Worm (Caenorhabditis elegans): Measurements from ENCODE around the gene Y38H6C.23.
"Not testable (repeated sequence)": the region's sequence is repeated elsewhere in the genome, so short reads cannot be mapped to it uniquely, and the experiment has no call there.

Gene Y38H6C.23

ce11 chrV:20574872-20575271 is 18.7 kb upstream of the Y38H6C.23 start:
- TF ChIP-seq lir-1 (GFP tag; conservative IDR thresholded peaks at IDR 0.05) (no peak), nhr-120 (GFP tag; IDR thresholded peaks at IDR 0.05) (no peak), F57A8.1 (GFP tag; optimal IDR thresholded peaks at IDR 0.05) (no peak), lsl-1 (GFP tag; optimal IDR thresholded peaks at IDR 0.05) (no peak), madf-3 (GFP tag; IDR thresholded peaks at IDR 0.05) (no peak), nfya-2 (GFP tag; IDR thresholded peaks at IDR 0.05) (no peak), somi-1 (GFP tag; optimal IDR thresholded peaks at IDR 0.05) (no peak), F52B5.7 (tag; optimal IDR thresholded peaks at IDR 0.05) (no peak), F33H1.4 (GFP tag; IDR thresholded peaks at IDR 0.05) (no peak), ztf-3 (GFP tag; optimal IDR thresholded peaks at IDR 0.05) (no peak), egrh-3 (GFP tag; IDR thresholded peaks at IDR 0.05) (no peak), tbx-9 (tag; optimal IDR thresholded peaks at IDR 0.05; ENCODE audit: borderline replicate concordance) (no peak), ekl-4 (GFP tag; IDR thresholded peaks at IDR 0.05) (no peak), egl-44 (GFP tag; IDR thresholded peaks at IDR 0.05) (no peak), ama-1 (optimal IDR thresholded peaks at IDR 0.05) (no peak), ama-1 (GFP tag; optimal IDR thresholded peaks at IDR 0.05) (no peak)

- TF ChIP-seq B0336.3 (GFP tag; IDR thresholded peaks at IDR 0.05) (no peak), ztf-22 (GFP tag; optimal IDR thresholded peaks at IDR 0.05) (no peak), mcd-1 (GFP tag; IDR thresholded peaks at IDR 0.05) (no peak), mxl-1 (tag; optimal IDR thresholded peaks at IDR 0.05) (no peak), F22D6.2 (tag; optimal IDR thresholded peaks at IDR 0.05) (no peak)
Measured at ce11 chrV:20574314-20574713, 18.2 kb upstream of the Y38H6C.23 start, which contains the start of gene clec-263. Gene clec-263, plus strand, starts transcription at chrV:20574614.

DNA sequence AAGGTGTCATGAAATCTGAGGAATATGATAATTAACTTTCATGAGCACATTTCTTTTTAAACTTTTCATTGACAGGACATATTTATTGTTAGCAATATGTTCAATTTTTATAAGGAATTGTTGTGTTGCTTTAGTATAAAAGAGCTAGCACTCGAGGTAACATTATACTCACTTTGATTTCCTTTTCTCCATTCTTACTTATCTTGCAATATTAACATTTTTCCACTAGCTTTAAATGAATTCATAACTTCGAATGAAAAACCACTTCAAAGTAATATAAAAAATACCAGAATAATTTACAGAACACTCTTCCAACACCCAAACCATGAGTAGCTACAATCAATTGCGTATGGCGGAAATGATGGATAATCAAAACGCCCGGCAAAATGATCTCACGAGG is 17.2 kb upstream of the Y38H6C.23 start, which contains the start of gene F26F2.5:
F26F2.5 (plus strand) TSS at position 301 of the 400 bp plus-strand sequence.
- no peak for TF ChIP-seq somi-1 (GFP tag; optimal IDR thresholded peaks at IDR 0.05)
- no peak for TF ChIP-seq tbp1 (GFP tag; optimal IDR thresholded peaks at IDR 0.05)
- no peak for TF ChIP-seq let-607 (tag; optimal IDR thresholded peaks at IDR 0.05)
- TF ChIP-seq snpc-4 (GFP tag; optimal IDR thresholded peaks at IDR 0.05), result no peak
- no peak for TF ChIP-seq snpc-4 (tag; optimal IDR thresholded peaks at IDR 0.05)
- no peak for TF ChIP-seq snpc-1.3 (tag; optimal IDR thresholded peaks at IDR 0.05; ENCODE audit: insufficient read depth)
- TF ChIP-seq hmg-1.2 (GFP tag; IDR thresholded peaks at IDR 0.05), result no peak
- no peak for TF ChIP-seq ama-1 (optimal IDR thresholded peaks at IDR 0.05)
- TF ChIP-seq ama-1 (GFP tag; optimal IDR thresholded peaks at IDR 0.05), result no peak
- no peak for TF ChIP-seq B0336.3 (GFP tag; IDR thresholded peaks at IDR 0.05)

DNA sequence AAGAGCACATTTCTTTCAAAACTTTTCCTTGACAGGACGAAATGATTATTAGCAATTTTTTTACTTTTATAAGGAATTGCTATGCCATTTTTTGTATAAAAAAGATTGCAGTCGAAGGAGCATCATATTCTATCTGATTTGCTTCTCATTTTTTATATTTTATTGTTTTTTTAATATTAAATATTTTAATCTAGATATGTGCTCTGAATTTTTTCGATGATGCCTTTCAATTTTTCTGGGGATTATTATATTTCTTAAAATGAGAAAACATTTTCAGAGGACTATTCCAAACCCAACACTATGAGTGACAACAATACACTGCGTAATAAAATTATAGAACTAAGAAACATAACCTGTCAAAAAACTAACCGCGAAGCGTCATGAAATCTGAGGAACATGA is 12.8 kb upstream of the Y38H6C.23 start, which contains the start of gene F26F2.4:
F26F2.4 (plus strand) TSS at position 301 of the 400 bp plus-strand sequence.
- TF ChIP-seq unc-62 (GFP tag; optimal IDR thresholded peaks at IDR 0.05); unc-130 (GFP tag; optimal IDR thresholded peaks at IDR 0.05); lin-40 (tag; optimal IDR thresholded peaks at IDR 0.05): not testable (repeated sequence)

ce11 chrV:20566454-20566853 is 10.3 kb upstream of the Y38H6C.23 start, which contains the start of gene F26F2.3:
Gene F26F2.3, minus strand, starts transcription at chrV:20566554.
- TF ChIP-seq lsl-1 (GFP tag; optimal IDR thresholded peaks at IDR 0.05) (no peak), snpc-3.4 (tag; optimal IDR thresholded peaks at IDR 0.05) (no peak), ceh-27 (GFP tag; optimal IDR thresholded peaks at IDR 0.05) (no peak), mes-4 (tag; optimal IDR thresholded peaks at IDR 0.05) (no peak), madf-8 (GFP tag; conservative IDR thresholded peaks at IDR 0.05) (no peak), F23B12.7 (tag; optimal IDR thresholded peaks at IDR 0.05; ENCODE audit: insufficient read depth) (no peak), egl-18 (GFP tag; IDR thresholded peaks at IDR 0.05) (no peak), ceh-91 (GFP tag; IDR thresholded peaks at IDR 0.05) (no peak), B0336.3 (GFP tag; IDR thresholded peaks at IDR 0.05) (no peak)

Measured in whole organism, young adult.